Worm (Caenorhabditis elegans) whole organism, late embryonic: Measurements from ENCODE around the gene F20A1.6.

Source experiments
- C08G9.2 ChIP-seq: sonication (generic microtip); optimal IDR thresholded peaks from 2 replicates; lab custom pipeline; 2016; ENCODE audit warnings: mild to moderate bottlenecking, missing genetic modification characterization, moderate library complexity, missing compliant biosample characterization
- C38D4.7 ChIP-seq: fragments of 200-800 bp; sonication (Bioruptor generic); optimal IDR thresholded peaks from 2 replicates; lab custom pipeline; 2018; ENCODE audit warnings: mild to moderate bottlenecking, missing genetic modification characterization, moderate library complexity, missing compliant biosample characterization
- K09A11.1 ChIP-seq: sonication (generic microtip); optimal IDR thresholded peaks from 2 replicates; lab custom pipeline; 2017; ENCODE audit warnings: antibody characterized with exemption, mild to moderate bottlenecking, missing genetic modification characterization, missing compliant biosample characterization; ENCODE audit not compliant: insufficient read depth
- ama-1 ChIP-seq: fragments of 150-350 bp; optimal IDR thresholded peaks from 2 replicates; lab custom pipeline; 2014
- ceh-18 ChIP-seq: sonication (generic microtip); optimal IDR thresholded peaks from 2 replicates; lab custom pipeline; 2016; ENCODE audit warnings: missing genetic modification characterization, missing compliant biosample characterization
- ceh-22 ChIP-seq: sonication (generic microtip); optimal IDR thresholded peaks from 2 replicates; lab custom pipeline; 2017; ENCODE audit warnings: missing biosample characterization, missing genetic modification characterization
- ceh-30 ChIP-seq: fragments of 150-350 bp; optimal IDR thresholded peaks from 2 replicates; lab custom pipeline; 2014; ENCODE audit warnings: missing biosample characterization, missing genetic modification characterization
- ceh-31 ChIP-seq: sonication (generic microtip); optimal IDR thresholded peaks from 2 replicates; lab custom pipeline; 2016; ENCODE audit warnings: missing genetic modification characterization, missing compliant biosample characterization
- ceh-34 ChIP-seq: sonication (generic microtip); optimal IDR thresholded peaks from 2 replicates; lab custom pipeline; 2016; ENCODE audit warnings: mild to moderate bottlenecking, missing genetic modification characterization, missing compliant biosample characterization
- ceh-9 ChIP-seq: sonication (generic microtip); optimal IDR thresholded peaks from 2 replicates; lab custom pipeline; 2016; ENCODE audit warnings: mild to moderate bottlenecking, missing genetic modification characterization, inconsistent platforms, missing compliant biosample characterization
- che-1 ChIP-seq: sonication (generic microtip); optimal IDR thresholded peaks from 2 replicates; lab custom pipeline; 2016; ENCODE audit warnings: mild to moderate bottlenecking, missing genetic modification characterization, missing compliant biosample characterization
- dve-1 ChIP-seq: sonication (generic microtip); optimal IDR thresholded peaks from 2 replicates; lab custom pipeline; 2017; ENCODE audit warnings: antibody characterized with exemption, mild to moderate bottlenecking, missing genetic modification characterization, missing compliant biosample characterization
- elt-2 ChIP-seq: sonication (generic microtip); optimal IDR thresholded peaks from 2 replicates; lab custom pipeline; 2016; ENCODE audit warnings: missing genetic modification reagents, missing genetic modification characterization, missing compliant biosample characterization
- fkh-10 ChIP-seq: fragments of 150-350 bp; optimal IDR thresholded peaks from 2 replicates; lab custom pipeline; 2014; ENCODE audit warnings: missing biosample characterization, missing genetic modification reagents, missing genetic modification characterization
- hlh-13 ChIP-seq: fragments of 200-800 bp; sonication (Bioruptor generic); optimal IDR thresholded peaks from 2 replicates; lab custom pipeline; 2018; ENCODE audit warnings: mild to moderate bottlenecking, missing genetic modification characterization, missing compliant biosample characterization
- hlh-6 ChIP-seq: sonication (generic microtip); optimal IDR thresholded peaks from 2 replicates; lab custom pipeline; 2016; ENCODE audit warnings: missing genotype, missing genetic modification characterization, missing compliant biosample characterization
- lin-11 ChIP-seq: fragments of 200-800 bp; sonication (Bioruptor generic); optimal IDR thresholded peaks from 2 replicates; lab custom pipeline; 2018; ENCODE audit warnings: mild to moderate bottlenecking, missing genetic modification characterization, missing compliant biosample characterization
- madf-2 ChIP-seq: sonication (generic microtip); optimal IDR thresholded peaks from 2 replicates; lab custom pipeline; 2017; ENCODE audit warnings: missing genetic modification characterization, missing compliant biosample characterization
- nfya-1 ChIP-seq: sonication (generic microtip); optimal IDR thresholded peaks from 2 replicates; lab custom pipeline; 2017; ENCODE audit warnings: missing genetic modification characterization, mild to moderate bottlenecking, missing compliant biosample characterization, antibody characterized with exemption, moderate library complexity
- nhr-11 ChIP-seq: fragments of 150-350 bp; optimal IDR thresholded peaks from 2 replicates; lab custom pipeline; 2014; ENCODE audit warnings: missing biosample characterization, missing genetic modification characterization
- npax-4 ChIP-seq: sonication (generic microtip); optimal IDR thresholded peaks from 2 replicates; lab custom pipeline; 2016; ENCODE audit warnings: missing genetic modification characterization, missing compliant biosample characterization
- odd-2 ChIP-seq: sonication (generic microtip); optimal IDR thresholded peaks from 2 replicates; lab custom pipeline; 2017; ENCODE audit warnings: antibody characterized with exemption, mild to moderate bottlenecking, missing genetic modification characterization, missing compliant biosample characterization
- pat-9 ChIP-seq: fragments of 200-800 bp; sonication (Bioruptor generic); optimal IDR thresholded peaks from 2 replicates; lab custom pipeline; 2018; ENCODE audit warnings: mild to moderate bottlenecking, missing genetic modification characterization, moderate library complexity, missing compliant biosample characterization
- pax-1 ChIP-seq: fragments of 150-350 bp; optimal IDR thresholded peaks from 2 replicates; lab custom pipeline; 2014; ENCODE audit warnings: missing biosample characterization, missing genetic modification characterization
- pha-4 ChIP-seq: fragments of 150-350 bp; optimal IDR thresholded peaks from 2 replicates; lab custom pipeline; 2018; ENCODE audit warnings: missing biosample characterization, missing genetic modification reagents, missing genetic modification characterization
- rnt-1 ChIP-seq: sonication (generic microtip); optimal IDR thresholded peaks from 2 replicates; lab custom pipeline; 2016; ENCODE audit warnings: missing genetic modification characterization, missing compliant biosample characterization
- sdc-2 ChIP-seq: sonication (generic microtip); optimal IDR thresholded peaks from 2 replicates; lab custom pipeline; 2016; ENCODE audit warnings: missing genotype, missing genetic modification characterization, missing compliant biosample characterization
- sox-2 ChIP-seq: fragments of 200-800 bp; sonication (Bioruptor generic); IDR thresholded peaks from 2 replicates; pipeline ENCODE4 v1.3.6; 2022; ENCODE audit warnings: missing genetic modification reagents, missing genetic modification characterization, missing compliant biosample characterization
- sox-4 ChIP-seq: sonication (generic microtip); optimal IDR thresholded peaks from 2 replicates; lab custom pipeline; 2017; ENCODE audit warnings: mild to moderate bottlenecking, missing genetic modification characterization, inconsistent platforms, missing compliant biosample characterization
- tbx-7 ChIP-seq: sonication (generic microtip); optimal IDR thresholded peaks from 2 replicates; lab custom pipeline; 2016; ENCODE audit warnings: missing genotype, missing genetic modification characterization, missing compliant biosample characterization
- ttx-3 ChIP-seq: sonication (generic microtip); optimal IDR thresholded peaks from 2 replicates; lab custom pipeline; 2016; ENCODE audit warnings: missing genetic modification reagents, missing genetic modification characterization, missing compliant biosample characterization
- unc-55 ChIP-seq: sonication (generic microtip); optimal IDR thresholded peaks from 2 replicates; lab custom pipeline; 2017; ENCODE audit warnings: missing biosample characterization, missing genetic modification reagents, missing genetic modification characterization
- unc-86 ChIP-seq: sonication (generic microtip); optimal IDR thresholded peaks from 2 replicates; lab custom pipeline; 2016; ENCODE audit warnings: missing genetic modification characterization, missing compliant biosample characterization
- ztf-16 ChIP-seq: sonication (generic microtip); optimal IDR thresholded peaks from 2 replicates; lab custom pipeline; 2017; ENCODE audit warnings: missing genetic modification characterization, missing compliant biosample characterization

The F20A1.6 gene

ce11 chrV:7046005-7046404 lies 19.1 kb upstream of the F20A1.6 start, which contains the start of gene F20A1.2:
Gene F20A1.2, plus strand, starts transcription at chrV:7046305.
- no peak for TF ChIP-seq ceh-22 (tag; lab: Kevin White, UChicago)
- no peak for TF ChIP-seq nfya-1
- no peak for TF ChIP-seq hlh-13
- TF ChIP-seq unc-86 (tag; lab: Kevin White, UChicago) = no peak
- TF ChIP-seq ceh-34 (tag; lab: Kevin White, UChicago) = no peak
- TF ChIP-seq ceh-9 (tag; lab: Kevin White, UChicago) = no peak
- no peak for TF ChIP-seq tbx-7 (tag; lab: Kevin White, UChicago)
- TF ChIP-seq nhr-11 (tag; lab: Kevin White, UChicago) = no peak
- TF ChIP-seq pat-9 (tag; lab: Kevin White, UChicago) = no peak
- TF ChIP-seq sdc-2 (tag; lab: Kevin White, UChicago) = no peak
- TF ChIP-seq che-1 = no peak

DNA sequence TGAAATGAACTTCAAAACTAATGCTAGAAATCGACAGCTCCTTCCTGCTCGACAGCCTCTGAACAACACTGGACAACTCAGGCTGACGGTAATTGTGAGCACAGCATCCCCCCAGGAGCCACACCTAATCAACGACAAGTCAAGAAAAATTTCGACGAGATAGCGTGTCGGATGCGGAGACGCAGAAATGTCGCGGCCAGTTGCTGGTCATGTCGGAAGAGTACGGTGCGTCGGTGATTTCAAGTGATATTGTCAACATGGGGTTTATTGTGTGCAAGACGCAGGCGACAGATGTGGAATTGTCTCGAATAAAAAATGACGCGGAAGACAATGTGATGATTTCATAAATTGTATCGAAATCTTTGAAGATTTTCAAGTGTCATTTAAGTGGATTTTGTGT lies 9.5 kb upstream of the F20A1.6 start, which contains the start of gene twk-11:
twk-11 (minus strand) TSS at position 101 of the 400 bp plus-strand sequence.
- no peak for TF ChIP-seq pax-1 (tag; lab: Kevin White, UChicago)
- no peak for TF ChIP-seq ztf-16
- TF ChIP-seq dve-1 (tag; lab: Kevin White, UChicago) = no peak
- TF ChIP-seq ceh-18 (tag; lab: Kevin White, UChicago) = no peak
- no peak for TF ChIP-seq sdc-2 (tag; lab: Kevin White, UChicago)
- no peak for TF ChIP-seq C08G9.2 (tag; lab: Kevin White, UChicago)
- no peak for TF ChIP-seq sox-2 (GFP tag; lab: Robert Waterston, UW)
- TF ChIP-seq lin-11 (tag; lab: Kevin White, UChicago) = no peak

ce11 chrV:7022981-7023380 lies 4.0 kb downstream of the F20A1.6 start:
- TF ChIP-seq ama-1 (lab: Kevin White, UChicago) = no peak
- no peak for TF ChIP-seq K09A11.1 (tag; lab: Kevin White, UChicago)
- TF ChIP-seq pha-4 (tag; lab: Kevin White, UChicago) = no peak
- TF ChIP-seq pax-1 (tag; lab: Kevin White, UChicago) = no peak
- no peak for TF ChIP-seq odd-2 (tag; lab: Kevin White, UChicago)
- TF ChIP-seq madf-2 (tag; lab: Kevin White, UChicago) = no peak
- no peak for TF ChIP-seq ttx-3 (tag; lab: Kevin White, UChicago)
- no peak for TF ChIP-seq fkh-10 (GFP tag; lab: Kevin White, UChicago)

DNA sequence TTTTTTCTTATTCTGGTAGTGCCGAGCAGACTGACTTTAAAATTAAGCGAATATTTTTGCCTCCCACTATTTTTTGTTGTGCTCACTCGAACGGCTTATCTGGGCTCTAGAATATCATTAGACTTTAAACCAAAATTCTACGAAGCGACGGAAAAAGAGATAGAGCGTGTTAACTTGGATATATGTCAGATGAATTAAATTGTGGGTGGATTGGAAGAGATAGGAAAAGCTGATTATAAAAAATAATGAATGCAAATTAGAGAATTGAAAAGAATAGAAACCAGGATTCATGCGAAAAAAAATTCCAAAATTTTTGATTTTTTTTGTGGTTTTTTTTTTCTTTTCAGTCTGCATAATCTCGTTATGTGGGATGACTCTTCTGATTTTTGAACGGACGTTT lies 5.2 kb downstream of the F20A1.6 start, which contains the start of gene F20A1.4:
F20A1.4 (minus strand) TSS at position 101 of the 400 bp plus-strand sequence.
- no peak for TF ChIP-seq sox-4 (tag; lab: Kevin White, UChicago)

DNA sequence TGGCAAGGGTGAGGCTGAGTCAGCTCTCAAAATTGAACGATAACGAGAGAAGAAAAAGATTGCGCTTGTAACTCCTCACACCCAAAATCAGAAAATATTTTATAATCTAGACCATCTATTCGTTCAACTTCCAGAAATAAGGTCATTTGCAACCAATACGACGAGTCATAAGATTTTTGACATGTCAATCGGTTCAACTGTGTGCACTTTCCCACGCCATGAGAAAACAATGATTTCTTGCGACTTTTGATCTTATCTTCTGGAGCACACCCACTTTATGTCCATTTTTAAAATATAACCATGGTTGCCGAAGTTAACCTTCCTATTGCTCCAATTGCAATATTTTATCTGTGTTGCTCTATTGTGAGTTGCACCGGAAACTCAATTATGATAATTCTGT lies 9.9 kb downstream of the F20A1.6 start, which contains the start of gene srsx-32:
srsx-32 (plus strand) TSS at position 301 of the 400 bp plus-strand sequence.
- TF ChIP-seq ttx-3 (tag; lab: Kevin White, UChicago) = no peak
- no peak for TF ChIP-seq C38D4.7 (GFP tag; lab: Kevin White, UChicago)
- TF ChIP-seq ceh-30 = no peak
- no peak for TF ChIP-seq ceh-31 (tag; lab: Kevin White, UChicago)
- no peak for TF ChIP-seq rnt-1 (tag; lab: Kevin White, UChicago)
- no peak for TF ChIP-seq hlh-6 (tag; lab: Kevin White, UChicago)
- TF ChIP-seq sox-4 (tag; lab: Kevin White, UChicago) = no peak
- no peak for TF ChIP-seq elt-2 (tag; lab: Kevin White, UChicago)
- TF ChIP-seq pha-4 (tag; lab: Kevin White, UChicago) = no peak
- no peak for TF ChIP-seq che-1
- no peak for TF ChIP-seq dve-1 (tag; lab: Kevin White, UChicago)
- TF ChIP-seq pax-1 (tag; lab: Kevin White, UChicago) = no peak
- TF ChIP-seq ceh-18 (tag; lab: Kevin White, UChicago) = no peak
- TF ChIP-seq npax-4 (tag; lab: Kevin White, UChicago) = no peak
- no peak for TF ChIP-seq ama-1 (lab: Kevin White, UChicago)
- TF ChIP-seq unc-55 (GFP tag; lab: Kevin White, UChicago) = no peak
- no peak for TF ChIP-seq ceh-34 (tag; lab: Kevin White, UChicago)
- no peak for TF ChIP-seq C08G9.2 (tag; lab: Kevin White, UChicago)
- TF ChIP-seq, all 69 proteins: peak for 0
